Fruit fly (Drosophila melanogaster) Kc167 (cell line): ENCODE measurements around the gene wntD.

Experiments
- h ChIP-seq: fragments of >200 bp; optimal IDR thresholded peaks from 3 replicates; lab custom pipeline; 2018; ENCODE audit warnings: missing external identifiers
- insv ChIP-seq: fragments of >200 bp; optimal IDR thresholded peaks from 3 replicates; lab custom pipeline; 2018; ENCODE audit warnings: missing external identifiers
- psq ChIP-seq: fragments of >200 bp; optimal IDR thresholded peaks from 2 replicates; lab custom pipeline; 2017; ENCODE audit warnings: missing external identifiers

dm6 chr3R:13288763-13289312, 4.2 kb downstream of the wntD start, which contains the start of gene apn:
- no peak for TF ChIP-seq insv
- TF ChIP-seq psq (lab: Kevin White, UChicago) = no peak
- TF ChIP-seq h = no peak
